Worm (Caenorhabditis elegans) whole organism, young adult: Measurements from ENCODE around the gene srh-60.
"Not testable (repeated sequence)": the region's sequence is repeated elsewhere in the genome, so short reads cannot be mapped to it uniquely, and the experiment has no call there.

Experiments used
- ama-1 ChIP-seq, 3 experiments: fragments of 150-350 bp in 1 of 3; sonication (generic microtip) in 2 of 3; optimal IDR thresholded peaks; 2 replicates each; lab custom pipeline; 2014 to 2018; ENCODE audit warnings: missing biosample characterization in 2 of 3, missing genetic modification characterization in 2 of 3, missing genetic modification reagents in 2 of 3
- ceh-40 ChIP-seq: fragments of 200-800 bp; sonication (Bioruptor generic); IDR thresholded peaks from 2 replicates; pipeline ENCODE4 v1.3.6; 2022; ENCODE audit warnings: missing genetic modification characterization, missing compliant biosample characterization
- egl-18 ChIP-seq: fragments of 200-800 bp; sonication (Bioruptor generic); IDR thresholded peaks from 2 replicates; pipeline ENCODE4 v1.3.6; 2022; ENCODE audit warnings: missing genetic modification reagents, missing genetic modification characterization, missing compliant biosample characterization
- nhr-90 ChIP-seq: sonication (generic microtip); optimal IDR thresholded peaks from 2 replicates; lab custom pipeline; 2016; ENCODE audit warnings: missing genotype, mild to moderate bottlenecking, missing genetic modification characterization, missing compliant biosample characterization

- TF ChIP-seq ceh-40 (peak; percentile 61; the same call in 1 of the 2 replicates), ama-1 (GFP tag; optimal IDR thresholded peaks at IDR 0.05; lab: Kevin White, UChicago) (peak; percentile 69), nhr-90 (tag; lab: Kevin White, UChicago) (peak; percentile 81), egl-18 (0 out of 2 replicates have a peak, but pooled peaks have one; percentile 39)
- not testable (repeated sequence) for TF ChIP-seq ama-1 (optimal IDR thresholded peaks at IDR 0.05; lab: Kevin White, UChicago)
These were observed 15.9 kb upstream of the srh-60 start for ce11 chrII:3567576-3567975.
